Fruit fly (Drosophila melanogaster) whole organism, embryonic: ENCODE results near the gene haf.

Source experiments
- Antp ChIP-seq: fragments of 200-800 bp; sonication (Bioruptor generic); optimal IDR thresholded peaks from 3 replicates; lab custom pipeline; 2016; ENCODE audit warnings: missing biosample characterization, missing genetic modification characterization
- Awh ChIP-seq: fragments of 200-800 bp; sonication (Bioruptor generic); IDR thresholded peaks from 2 replicates; pipeline ENCODE4, ENCODE4 v1.3.6; 2022; ENCODE audit warnings: missing biosample characterization, missing genetic modification characterization
- B-H1 ChIP-seq: fragments of 200-800 bp; sonication (Bioruptor generic); IDR thresholded peaks from 3 replicates; pipeline ENCODE4 v1.3.6; 2022; ENCODE audit warnings: missing biosample characterization, missing genetic modification characterization
- Blimp-1 ChIP-seq: fragments of 200-800 bp; sonication (Bioruptor generic); optimal IDR thresholded peaks from 3 replicates; lab custom pipeline; 2018; ENCODE audit warnings: missing biosample characterization, missing genetic modification characterization, mild to moderate bottlenecking, moderate library complexity, missing genetic modification reagents
- CG11093 ChIP-seq: fragments of 200-800 bp; sonication (Bioruptor generic); IDR thresholded peaks from 3 replicates; pipeline ENCODE4 v1.3.6; 2022; ENCODE audit warnings: missing biosample characterization, missing genetic modification characterization
- CG12104 ChIP-seq: fragments of 200-800 bp; sonication (Bioruptor generic); optimal IDR thresholded peaks from 3 replicates; lab custom pipeline; 2016; ENCODE audit warnings: missing biosample characterization, missing genetic modification characterization
- CG13123 ChIP-seq: fragments of 200-800 bp; sonication (Bioruptor generic); optimal IDR thresholded peaks from 2 replicates; lab custom pipeline; 2016; ENCODE audit warnings: missing biosample characterization, missing genetic modification characterization
- CG14050 ChIP-seq: fragments of 200-800 bp; sonication (Bioruptor generic); IDR thresholded peaks from 3 replicates; pipeline ENCODE4 v1.3.6; 2022; ENCODE audit warnings: missing biosample characterization, missing genetic modification characterization
- CG15073 ChIP-seq: fragments of 200-800 bp; sonication (Bioruptor generic); optimal IDR thresholded peaks from 2 replicates; lab custom pipeline; 2016; ENCODE audit warnings: missing biosample characterization, missing genetic modification characterization
- CG15269 ChIP-seq: fragments of 200-800 bp; sonication (Bioruptor generic); optimal IDR thresholded peaks from 2 replicates; lab custom pipeline; 2018; ENCODE audit warnings: missing biosample characterization, mild to moderate bottlenecking, missing genetic modification characterization, moderate library complexity
- CG15696 ChIP-seq: fragments of 200-800 bp; sonication (Bioruptor generic); optimal IDR thresholded peaks from 2 replicates; lab custom pipeline; 2019; ENCODE audit warnings: missing biosample characterization, mild to moderate bottlenecking, missing genetic modification characterization, moderate library complexity
- CG17186 ChIP-seq: fragments of 200-800 bp; sonication (Bioruptor generic); optimal IDR thresholded peaks from 3 replicates; lab custom pipeline; 2017; ENCODE audit warnings: missing biosample characterization, missing genetic modification reagents, missing genetic modification characterization
- CG2199 ChIP-seq: fragments of 200-800 bp; sonication (Bioruptor generic); IDR thresholded peaks from 3 replicates; pipeline ENCODE4 v1.3.6; 2022; ENCODE audit warnings: missing biosample characterization, missing genetic modification characterization
- CG31224 ChIP-seq: fragments of 200-800 bp; sonication (Bioruptor generic); IDR thresholded peaks from 2 replicates; pipeline ENCODE4 v1.3.6; 2022; ENCODE audit warnings: missing biosample characterization, missing genetic modification characterization
- CG3163 ChIP-seq: fragments of 200-800 bp; sonication (Bioruptor generic); optimal IDR thresholded peaks from 3 replicates; lab custom pipeline; 2016; ENCODE audit warnings: missing biosample characterization, missing genetic modification characterization
- CG3726 ChIP-seq: fragments of 200-800 bp; sonication (Bioruptor generic); IDR thresholded peaks from 3 replicates; pipeline ENCODE4, ENCODE4 v1.3.6; 2022; ENCODE audit warnings: missing biosample characterization, missing genetic modification characterization
- CG6813 ChIP-seq: fragments of 200-800 bp; sonication (Bioruptor generic); optimal IDR thresholded peaks from 2 replicates; lab custom pipeline; 2017; ENCODE audit warnings: missing biosample characterization, missing genetic modification characterization, mild to moderate bottlenecking, moderate library complexity, missing genetic modification reagents
- CG7372 ChIP-seq: fragments of 200-800 bp; sonication (Bioruptor generic); IDR thresholded peaks from 2 replicates; pipeline ENCODE4 v1.3.6; 2022; ENCODE audit warnings: missing biosample characterization, missing genetic modification characterization
- CG8944 ChIP-seq: fragments of 200-800 bp; sonication (Bioruptor generic); optimal IDR thresholded peaks from 3 replicates; lab custom pipeline; 2016; ENCODE audit warnings: missing biosample characterization, missing genetic modification characterization
- CHES-1-like ChIP-seq: fragments of 200-800 bp; sonication (Bioruptor generic); optimal IDR thresholded peaks from 2 replicates; lab custom pipeline; 2016; ENCODE audit warnings: missing biosample characterization, missing genetic modification characterization
- D19B ChIP-seq: fragments of 200-800 bp; sonication (Bioruptor generic); optimal IDR thresholded peaks from 2 replicates; lab custom pipeline; 2017; ENCODE audit warnings: missing biosample characterization, mild to moderate bottlenecking, missing genetic modification characterization
- Dll ChIP-seq: fragments of 200-800 bp; sonication (Bioruptor generic); IDR thresholded peaks from 4 replicates; pipeline ENCODE4 v1.3.6; 2022; ENCODE audit warnings: missing biosample characterization, missing genetic modification characterization; ENCODE audit not compliant: partially characterized antibody
- Doc2 ChIP-seq: fragments of 200-800 bp; sonication (Bioruptor generic); IDR thresholded peaks from 2 replicates; pipeline ENCODE4 v1.3.6; 2022; ENCODE audit warnings: missing biosample characterization, missing genetic modification characterization
- GATAe ChIP-seq: fragments of 200-800 bp; sonication (Bioruptor generic); conservative IDR thresholded peaks from 2 replicates; pipeline ENCODE4 v1.3.6; 2022; ENCODE audit warnings: missing biosample characterization, missing genetic modification characterization
- Hr78 ChIP-seq, 2 experiments: fragments of 200-800 bp in 1 of 2; fragments of >200 bp in 1 of 2; sonication (Bioruptor generic) in 1 of 2; optimal IDR thresholded peaks; 2 replicates each; lab custom pipeline; 2017 to 2019; ENCODE audit warnings: missing biosample characterization in 2 of 2, missing genetic modification characterization in 2 of 2, mild to moderate bottlenecking in 1 of 2, moderate library complexity in 1 of 2
- NK7.1 ChIP-seq: fragments of 200-800 bp; sonication (Bioruptor generic); optimal IDR thresholded peaks from 3 replicates; lab custom pipeline; 2016; ENCODE audit warnings: missing biosample characterization, missing genetic modification characterization
- NfI ChIP-seq: fragments of 200-800 bp; sonication (Bioruptor generic); optimal IDR thresholded peaks from 3 replicates; lab custom pipeline; 2018; ENCODE audit warnings: missing biosample characterization, mild to moderate bottlenecking, missing genetic modification characterization, moderate library complexity
- Oli ChIP-seq: fragments of 200-800 bp; sonication (Bioruptor generic); optimal IDR thresholded peaks from 2 replicates; lab custom pipeline; 2018; ENCODE audit warnings: missing biosample characterization, mild to moderate bottlenecking, missing genetic modification characterization, moderate library complexity
- Opbp ChIP-seq: fragments of 200-800 bp; sonication (Bioruptor generic); IDR thresholded peaks from 3 replicates; pipeline ENCODE4 v1.3.6; 2022; ENCODE audit warnings: missing biosample characterization, missing genetic modification characterization; ENCODE audit not compliant: partially characterized antibody
- Pdp1 ChIP-seq, 2 experiments: fragments of 200-800 bp; sonication (Bioruptor generic); optimal IDR thresholded peaks; 3 replicates each; lab custom pipeline; 2016; ENCODE audit warnings: missing biosample characterization in 2 of 2, missing genetic modification characterization in 2 of 2, mild to moderate bottlenecking in 1 of 2, moderate library complexity in 1 of 2
- Sry-β ChIP-seq: fragments of 200-800 bp; sonication (Bioruptor generic); optimal IDR thresholded peaks from 2 replicates; lab custom pipeline; 2018; ENCODE audit warnings: missing biosample characterization, mild to moderate bottlenecking, missing genetic modification characterization, moderate library complexity
- Taf1 ChIP-seq: fragments of 200-800 bp; sonication (Bioruptor generic); IDR thresholded peaks from 2 replicates; pipeline ENCODE4 v1.3.6; 2022; ENCODE audit warnings: missing biosample characterization, missing genetic modification characterization
- bab2 ChIP-seq: fragments of 200-800 bp; sonication (Bioruptor generic); optimal IDR thresholded peaks from 2 replicates; lab custom pipeline; 2016; ENCODE audit warnings: missing biosample characterization, missing genetic modification characterization
- bcd ChIP-seq: fragments of 200-800 bp; sonication (Bioruptor generic); optimal IDR thresholded peaks from 2 replicates; lab custom pipeline; 2017; ENCODE audit warnings: missing biosample characterization, mild to moderate bottlenecking, missing genetic modification characterization
- bowl ChIP-seq: fragments of 200-800 bp; sonication (Bioruptor generic); IDR thresholded peaks from 2 replicates; pipeline ENCODE4 v1.3.6; 2022; ENCODE audit warnings: missing biosample characterization, missing genetic modification characterization
- cato ChIP-seq: fragments of 200-800 bp; sonication (Bioruptor generic); optimal IDR thresholded peaks from 2 replicates; lab custom pipeline; 2016; ENCODE audit warnings: missing biosample characterization, missing genetic modification characterization, borderline replicate concordance
- crp ChIP-seq, 2 experiments: fragments of 200-800 bp; sonication (Bioruptor generic); optimal IDR thresholded peaks; 2 replicates in 1 of 2; 3 replicates in 1 of 2; lab custom pipeline; 2017; ENCODE audit warnings: missing biosample characterization in 2 of 2, missing genetic modification characterization in 2 of 2, mild to moderate bottlenecking in 1 of 2, moderate library complexity in 1 of 2
- dati ChIP-seq: fragments of 200-800 bp; sonication (Bioruptor generic); IDR thresholded peaks from 2 replicates; pipeline ENCODE4 v1.3.6; 2022; ENCODE audit warnings: missing biosample characterization, missing genetic modification characterization
- exex ChIP-seq: fragments of 200-800 bp; sonication (Bioruptor generic); optimal IDR thresholded peaks from 4 replicates; lab custom pipeline; 2018; ENCODE audit warnings: missing biosample characterization, mild to moderate bottlenecking, missing genetic modification characterization, moderate library complexity
- h ChIP-seq: fragments of >200 bp; optimal IDR thresholded peaks from 2 replicates; lab custom pipeline; 2017
- her ChIP-seq: fragments of 200-800 bp; sonication (Bioruptor generic); optimal IDR thresholded peaks from 2 replicates; lab custom pipeline; 2016; ENCODE audit warnings: missing biosample characterization, missing genetic modification characterization
- hkb ChIP-seq, 2 experiments: fragments of 200-800 bp in 1 of 2; fragments of >200 bp in 1 of 2; sonication (Bioruptor generic) in 1 of 2; IDR thresholded peaks in 1 of 2; optimal IDR thresholded peaks in 1 of 2; 2 replicates each; pipeline versions ENCODE4 v1.3.6 to Lab custom; 2017 to 2022; ENCODE audit warnings: missing biosample characterization in 1 of 2, missing genetic modification characterization in 1 of 2
- nau ChIP-seq: fragments of 200-800 bp; sonication (Bioruptor generic); optimal IDR thresholded peaks from 3 replicates; lab custom pipeline; 2017; ENCODE audit warnings: missing biosample characterization, mild to moderate bottlenecking, missing genetic modification characterization, missing genetic modification reagents
- oc ChIP-seq: fragments of 200-800 bp; sonication (Bioruptor generic); optimal IDR thresholded peaks from 2 replicates; lab custom pipeline; 2018; ENCODE audit warnings: missing biosample characterization, mild to moderate bottlenecking, missing genetic modification characterization, moderate library complexity
- onecut ChIP-seq: fragments of 200-800 bp; sonication (Bioruptor generic); IDR thresholded peaks from 2 replicates; pipeline ENCODE4 v1.3.6; 2022; ENCODE audit warnings: missing biosample characterization, missing genetic modification characterization
- pum ChIP-seq: fragments of 200-800 bp; sonication (Bioruptor generic); optimal IDR thresholded peaks from 2 replicates; lab custom pipeline; 2016; ENCODE audit warnings: missing biosample characterization, missing genetic modification characterization
- sima ChIP-seq: fragments of 200-800 bp; sonication (Bioruptor generic); optimal IDR thresholded peaks from 2 replicates; lab custom pipeline; 2016; ENCODE audit warnings: missing biosample characterization, missing genetic modification characterization
- tll ChIP-seq, 2 experiments: fragments of 200-800 bp in 1 of 2; fragments of >200 bp in 1 of 2; sonication (Bioruptor generic) in 1 of 2; optimal IDR thresholded peaks; 2 replicates each; lab custom pipeline; 2017 to 2019; ENCODE audit warnings: missing biosample characterization in 2 of 2, missing genetic modification characterization in 2 of 2, mild to moderate bottlenecking in 1 of 2, moderate library complexity in 1 of 2
- toy ChIP-seq: fragments of 200-800 bp; sonication (Bioruptor generic); IDR thresholded peaks from 2 replicates; pipeline ENCODE4 v1.3.6; 2022; ENCODE audit warnings: missing biosample characterization, missing genetic modification characterization
- yki ChIP-seq: fragments of >200 bp; optimal IDR thresholded peaks from 3 replicates; lab custom pipeline; 2018

Gene haf

DNA sequence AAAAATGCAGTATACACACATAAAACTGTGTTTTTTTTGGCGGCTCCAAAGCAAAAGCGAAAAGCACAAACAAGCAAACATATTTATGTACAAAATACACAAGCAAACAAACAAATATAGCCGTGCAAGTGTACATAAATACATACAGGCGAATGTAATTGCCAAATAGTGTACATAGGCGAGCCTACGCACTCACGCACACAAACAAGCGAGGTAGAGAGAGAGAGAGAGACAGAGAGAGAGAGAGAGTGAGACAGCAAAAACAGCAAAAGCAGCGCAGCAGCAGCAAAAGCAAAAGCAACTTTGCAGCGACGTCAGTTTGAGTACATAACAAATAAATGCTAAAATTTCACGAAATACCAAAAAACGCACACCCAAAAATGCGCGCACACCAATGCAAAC is 93.7 kb downstream of the haf start (continued):
- TF ChIP-seq Doc2 (GFP tag; lab: Robert Waterston, UW) (no peak), Sry-β (peak; percentile 65), NfI (GFP tag; lab: Kevin White, UChicago) (peak; percentile 55), CG31224 (GFP tag; lab: Robert Waterston, UW) (no peak), dati (GFP tag; lab: Robert Waterston, UW) (0 out of 2 replicates have a peak, but pooled peaks have one; percentile 40), Hr78 (GFP tag; optimal IDR thresholded peaks at IDR 0.05; lab: Kevin White, UChicago) (no peak), CG8944 (peak; percentile 76), exex (tag; lab: Kevin White, UChicago) (peak; percentile 63), CG12104 (GFP tag; lab: Kevin White, UChicago) (peak; percentile 81), h (lab: Kevin White, UChicago) (no peak), Antp (GFP tag; lab: Kevin White, UChicago) (peak; percentile 71), CG6813 (GFP tag; lab: Kevin White, UChicago) (peak; percentile 94), bcd (peak; percentile 81), crp (GFP tag; optimal IDR thresholded peaks at IDR 0.05; lab: Kevin White, UChicago) (peak in 1 of 2 experiments; percentile 41), pum (GFP tag; lab: Kevin White, UChicago) (peak; percentile 57), Pdp1 (GFP tag; optimal IDR thresholded peaks at IDR 0.05; lab: Kevin White, UChicago) (peak; percentile 50 to 80), her (GFP tag; lab: Kevin White, UChicago) (peak; percentile 64), CG11093 (peak; percentile 15; the same call in 1 of the 3 replicates), onecut (GFP tag; lab: Robert Waterston, UW) (peak; percentile 77), Taf1 (GFP tag; lab: Robert Waterston, UW) (no peak), CG15073 (peak; percentile 40), CG3163 (peak; percentile 53), GATAe (GFP tag; lab: Robert Waterston, UW) (no peak), sima (GFP tag; lab: Kevin White, UChicago) (peak; percentile 86), yki (lab: Kevin White, UChicago) (no peak), CG15696 (tag; lab: Kevin White, UChicago) (peak; percentile 74), CG7372 (GFP tag; lab: Robert Waterston, UW) (no peak; the same call in 1 of the 2 replicates), CG2199 (GFP tag; lab: Robert Waterston, UW) (peak; percentile 33; the same call in 1 of the 3 replicates), CG15269 (tag; lab: Kevin White, UChicago) (peak; percentile 55), bowl (GFP tag; lab: Robert Waterston, UW) (peak; percentile 70), NK7.1 (peak; percentile 87), CG13123 (GFP tag; lab: Kevin White, UChicago) (peak; percentile 84), D19B (no peak), Awh (GFP tag; lab: Robert Waterston, UW) (peak; percentile 91), Dll (no peak), tll (GFP tag; optimal IDR thresholded peaks at IDR 0.05; lab: Kevin White, UChicago) (no peak), CHES-1-like (peak; percentile 84), toy (no peak), cato (peak; percentile 70), Opbp (GFP tag; lab: Robert Waterston, UW) (no peak), oc (tag; lab: Kevin White, UChicago) (peak; percentile 88), Oli (tag; lab: Kevin White, UChicago) (peak; percentile 73), CG3726 (peak; percentile 58; the same call in 1 of the 3 replicates), bab2 (GFP tag; lab: Kevin White, UChicago) (peak; percentile 90), B-H1 (GFP tag; lab: Robert Waterston, UW) (peak; percentile 48; the same call in 1 of the 3 replicates), Blimp-1 (GFP tag; lab: Kevin White, UChicago) (peak; percentile 88), CG14050 (GFP tag; lab: Robert Waterston, UW) (peak; percentile 41; the same call in 2 of the 3 replicates), CG17186 (GFP tag; lab: Kevin White, UChicago) (peak; percentile 89), nau (peak; percentile 97), hkb (optimal IDR thresholded peaks at IDR 0.05; lab: Kevin White, UChicago) (no peak), hkb (GFP tag; IDR thresholded peaks at IDR 0.05; lab: Robert Waterston, UW) (peak; percentile 86)
